Worm (Caenorhabditis elegans) whole organism, midembryonic: ENCODE measurements around the gene F46C5.10.

Source experiments
- T22C8.4 ChIP-seq: fragments of 200-800 bp; sonication (Bioruptor generic); IDR thresholded peaks from 2 replicates; pipeline ENCODE4 v1.3.6; 2022; ENCODE audit warnings: missing genetic modification characterization, missing compliant biosample characterization
- flt-1 ChIP-seq: fragments of 200-800 bp; sonication (Bioruptor generic); IDR thresholded peaks from 2 replicates; pipeline ENCODE4 v1.3.6; 2022; ENCODE audit warnings: missing genetic modification characterization, missing compliant biosample characterization
- tab-1 ChIP-seq: fragments of 200-800 bp; sonication (Bioruptor generic); IDR thresholded peaks from 2 replicates; pipeline ENCODE4 v1.3.6; 2022; ENCODE audit warnings: missing genetic modification characterization, missing compliant biosample characterization
- ztf-23 ChIP-seq: fragments of 200-800 bp; sonication (Bioruptor generic); IDR thresholded peaks from 2 replicates; pipeline ENCODE4 v1.3.6; 2022; ENCODE audit warnings: missing genetic modification reagents, missing genetic modification characterization, missing compliant biosample characterization
- ztf-29 ChIP-seq: fragments of 200-800 bp; sonication (Bioruptor generic); IDR thresholded peaks from 2 replicates; pipeline ENCODE4 v1.3.6; 2022; ENCODE audit warnings: missing genetic modification reagents, missing genetic modification characterization, missing compliant biosample characterization

- TF ChIP-seq T22C8.4 (GFP tag; lab: Robert Waterston, UW) (no peak), tab-1 (no peak), ztf-29 (no peak), flt-1 (GFP tag; lab: Robert Waterston, UW) (no peak), ztf-23 (no peak)
Measured at ce11 chrII:8813659-8814058, 5.2 kb downstream of the F46C5.10 start.
